Fruit fly (Drosophila melanogaster) whole organism, embryonic: ENCODE results near the gene dpr14.
A peak's percentile ranks its signal among the peaks of the same experiment; 100 is the strongest.

Experiments used
- Asciz ChIP-seq: fragments of 200-800 bp; sonication (Bioruptor generic); optimal IDR thresholded peaks from 2 replicates; lab custom pipeline; 2017; ENCODE audit warnings: missing biosample characterization, mild to moderate bottlenecking, missing genetic modification characterization, missing genetic modification reagents
- CG10267 ChIP-seq: fragments of 200-800 bp; sonication (Bioruptor generic); optimal IDR thresholded peaks from 2 replicates; lab custom pipeline; 2018; ENCODE audit warnings: missing biosample characterization, mild to moderate bottlenecking, missing genetic modification characterization, moderate library complexity
- CG10274 ChIP-seq: fragments of 200-800 bp; sonication (Bioruptor generic); optimal IDR thresholded peaks from 3 replicates; lab custom pipeline; 2017; ENCODE audit warnings: missing biosample characterization, mild to moderate bottlenecking, missing genetic modification characterization
- CG10543 ChIP-seq: fragments of 200-800 bp; sonication (Bioruptor generic); optimal IDR thresholded peaks from 3 replicates; lab custom pipeline; 2017; ENCODE audit warnings: missing biosample characterization, mild to moderate bottlenecking, missing genetic modification characterization, moderate library complexity
- CG12219 ChIP-seq: fragments of 200-800 bp; sonication (Bioruptor generic); optimal IDR thresholded peaks from 3 replicates; lab custom pipeline; 2018; ENCODE audit warnings: missing biosample characterization, mild to moderate bottlenecking, missing genetic modification characterization
- CG12744 ChIP-seq: fragments of 200-800 bp; sonication (Bioruptor generic); optimal IDR thresholded peaks from 2 replicates; lab custom pipeline; 2016; ENCODE audit warnings: missing biosample characterization, missing genetic modification characterization
- CG13287 ChIP-seq: fragments of 200-800 bp; sonication (Bioruptor generic); IDR thresholded peaks from 2 replicates; pipeline ENCODE4 v1.3.6; 2022; ENCODE audit warnings: missing biosample characterization, missing genetic modification characterization; ENCODE audit not compliant: partially characterized antibody
- CG14860 ChIP-seq: fragments of 200-800 bp; sonication (Bioruptor generic); IDR thresholded peaks from 3 replicates; pipeline ENCODE4 v1.3.6; 2022; ENCODE audit warnings: missing biosample characterization, missing genetic modification characterization; ENCODE audit not compliant: partially characterized antibody
- CG15011 ChIP-seq: fragments of 200-800 bp; sonication (Bioruptor generic); optimal IDR thresholded peaks from 3 replicates; lab custom pipeline; 2018; ENCODE audit warnings: missing biosample characterization, mild to moderate bottlenecking, missing genetic modification characterization
- CG1603 ChIP-seq: fragments of 200-800 bp; sonication (Bioruptor generic); optimal IDR thresholded peaks from 2 replicates; lab custom pipeline; 2019; ENCODE audit warnings: missing biosample characterization, mild to moderate bottlenecking, missing genetic modification characterization, moderate library complexity
- CG3163 ChIP-seq: fragments of 200-800 bp; sonication (Bioruptor generic); optimal IDR thresholded peaks from 3 replicates; lab custom pipeline; 2016; ENCODE audit warnings: missing biosample characterization, missing genetic modification characterization
- CG33557 ChIP-seq: fragments of 200-800 bp; sonication (Bioruptor generic); optimal IDR thresholded peaks from 2 replicates; lab custom pipeline; 2019; ENCODE audit warnings: missing biosample characterization, mild to moderate bottlenecking, missing genetic modification characterization, moderate library complexity
- CG6683 ChIP-seq: fragments of 200-800 bp; sonication (Bioruptor generic); optimal IDR thresholded peaks from 2 replicates; lab custom pipeline; 2017; ENCODE audit warnings: missing biosample characterization, mild to moderate bottlenecking, missing genetic modification characterization, missing genetic modification reagents
- CG6813 ChIP-seq: fragments of 200-800 bp; sonication (Bioruptor generic); optimal IDR thresholded peaks from 2 replicates; lab custom pipeline; 2017; ENCODE audit warnings: missing biosample characterization, missing genetic modification characterization, mild to moderate bottlenecking, moderate library complexity, missing genetic modification reagents
- CG7372 ChIP-seq: fragments of 200-800 bp; sonication (Bioruptor generic); IDR thresholded peaks from 2 replicates; pipeline ENCODE4 v1.3.6; 2022; ENCODE audit warnings: missing biosample characterization, missing genetic modification characterization
- CG7786 ChIP-seq: fragments of 200-800 bp; sonication (Bioruptor generic); optimal IDR thresholded peaks from 2 replicates; lab custom pipeline; 2016; ENCODE audit warnings: missing biosample characterization, missing genetic modification characterization
- CG8281 ChIP-seq: fragments of 200-800 bp; sonication (Bioruptor generic); optimal IDR thresholded peaks from 2 replicates; lab custom pipeline; 2018; ENCODE audit warnings: missing biosample characterization, mild to moderate bottlenecking, missing genetic modification characterization, moderate library complexity
- CG8388 ChIP-seq: fragments of 200-800 bp; sonication (Bioruptor generic); optimal IDR thresholded peaks from 2 replicates; lab custom pipeline; 2019; ENCODE audit warnings: missing biosample characterization, mild to moderate bottlenecking, missing genetic modification characterization, moderate library complexity
- CG8765 ChIP-seq: fragments of 200-800 bp; sonication (Bioruptor generic); IDR thresholded peaks from 2 replicates; pipeline ENCODE4 v1.3.6; 2022; ENCODE audit warnings: missing biosample characterization, missing genetic modification characterization
- CG9609 ChIP-seq: fragments of 200-800 bp; sonication (Bioruptor generic); optimal IDR thresholded peaks from 3 replicates; lab custom pipeline; 2016; ENCODE audit warnings: missing biosample characterization, missing genetic modification characterization
- CG9876 ChIP-seq: fragments of 200-800 bp; sonication (Bioruptor generic); optimal IDR thresholded peaks from 2 replicates; lab custom pipeline; 2016; ENCODE audit warnings: missing biosample characterization, missing genetic modification characterization
- CkIIα-i1 ChIP-seq: fragments of 200-800 bp; sonication (Bioruptor generic); IDR thresholded peaks from 2 replicates; pipeline ENCODE4 v1.3.6; 2022; ENCODE audit warnings: missing biosample characterization, missing genetic modification characterization
- Hr78 ChIP-seq, 2 experiments: fragments of 200-800 bp in 1 of 2; fragments of >200 bp in 1 of 2; sonication (Bioruptor generic) in 1 of 2; optimal IDR thresholded peaks; 2 replicates each; lab custom pipeline; 2017 to 2019; ENCODE audit warnings: missing biosample characterization in 2 of 2, missing genetic modification characterization in 2 of 2, mild to moderate bottlenecking in 1 of 2, moderate library complexity in 1 of 2
- Opbp ChIP-seq: fragments of 200-800 bp; sonication (Bioruptor generic); IDR thresholded peaks from 3 replicates; pipeline ENCODE4 v1.3.6; 2022; ENCODE audit warnings: missing biosample characterization, missing genetic modification characterization; ENCODE audit not compliant: partially characterized antibody
- Ravus ChIP-seq: fragments of 200-800 bp; sonication (Bioruptor generic); IDR thresholded peaks from 2 replicates; pipeline ENCODE4 v1.3.6; 2022; ENCODE audit warnings: missing biosample characterization, missing genetic modification characterization
- Rfx ChIP-seq: fragments of 200-800 bp; sonication (Bioruptor generic); IDR thresholded peaks from 2 replicates; pipeline ENCODE4 v1.3.6; 2022; ENCODE audit warnings: missing biosample characterization, missing genetic modification characterization
- Sox102F ChIP-seq: fragments of 200-800 bp; sonication (Bioruptor generic); optimal IDR thresholded peaks from 2 replicates; lab custom pipeline; 2018; ENCODE audit warnings: missing biosample characterization, mild to moderate bottlenecking, missing genetic modification characterization, moderate library complexity
- Usf ChIP-seq: fragments of 200-800 bp; sonication (Bioruptor generic); optimal IDR thresholded peaks from 2 replicates; lab custom pipeline; 2017; ENCODE audit warnings: missing genotype, missing biosample characterization, missing genetic modification characterization
- ac ChIP-seq: fragments of 200-800 bp; sonication (Bioruptor generic); optimal IDR thresholded peaks from 3 replicates; lab custom pipeline; 2017; ENCODE audit warnings: missing biosample characterization, mild to moderate bottlenecking, missing genetic modification characterization
- bbx ChIP-seq: fragments of 200-800 bp; sonication (Bioruptor generic); IDR thresholded peaks from 2 replicates; pipeline ENCODE4 v1.3.6; 2022; ENCODE audit warnings: missing biosample characterization, missing genetic modification characterization; ENCODE audit not compliant: partially characterized antibody
- chif ChIP-seq, 2 experiments: fragments of 200-800 bp; sonication (Bioruptor generic); optimal IDR thresholded peaks; 3 replicates each; lab custom pipeline; 2016; ENCODE audit warnings: missing biosample characterization in 2 of 2, missing genetic modification characterization in 2 of 2
- danr ChIP-seq: fragments of 200-800 bp; sonication (Bioruptor generic); IDR thresholded peaks from 2 replicates; pipeline ENCODE4 v1.3.6; 2022; ENCODE audit warnings: missing biosample characterization, missing genetic modification characterization
- en ChIP-seq: fragments of 200-800 bp; sonication (Bioruptor generic); optimal IDR thresholded peaks from 2 replicates; lab custom pipeline; 2016; ENCODE audit warnings: missing biosample characterization, missing genetic modification characterization
- fd3F ChIP-seq: fragments of 200-800 bp; sonication (Bioruptor generic); optimal IDR thresholded peaks from 2 replicates; lab custom pipeline; 2018; ENCODE audit warnings: missing biosample characterization, mild to moderate bottlenecking, missing genetic modification characterization, moderate library complexity
- gcm ChIP-seq: fragments of 200-800 bp; sonication (Bioruptor generic); optimal IDR thresholded peaks from 2 replicates; lab custom pipeline; 2019; ENCODE audit warnings: missing biosample characterization, mild to moderate bottlenecking, missing genetic modification characterization, moderate library complexity
- gsb ChIP-seq: fragments of 200-800 bp; sonication (Bioruptor generic); IDR thresholded peaks from 2 replicates; pipeline ENCODE4 v1.3.6; 2022; ENCODE audit warnings: missing biosample characterization, missing genetic modification characterization
- gt ChIP-seq: fragments of 200-800 bp; sonication (Bioruptor generic); IDR thresholded peaks from 2 replicates; pipeline ENCODE4 v1.3.6; 2022; ENCODE audit warnings: missing biosample characterization, missing genetic modification characterization
- insv ChIP-seq, 2 experiments: fragments of 200-800 bp; sonication (Bioruptor generic); optimal IDR thresholded peaks; 3 replicates each; lab custom pipeline; 2016 to 2018; ENCODE audit warnings: missing biosample characterization in 2 of 2, missing genetic modification characterization in 2 of 2
- jing ChIP-seq: fragments of 200-800 bp; sonication (Bioruptor generic); optimal IDR thresholded peaks from 2 replicates; lab custom pipeline; 2018; ENCODE audit warnings: missing biosample characterization, mild to moderate bottlenecking, missing genetic modification characterization
- kah ChIP-seq: fragments of 200-800 bp; sonication (Bioruptor generic); optimal IDR thresholded peaks from 2 replicates; lab custom pipeline; 2018; ENCODE audit warnings: missing biosample characterization, mild to moderate bottlenecking, missing genetic modification characterization
- knrl ChIP-seq: fragments of 200-800 bp; sonication (Bioruptor generic); IDR thresholded peaks from 3 replicates; pipeline ENCODE4 v1.3.6; 2022; ENCODE audit warnings: missing biosample characterization, missing genetic modification characterization; ENCODE audit not compliant: partially characterized antibody
- otp ChIP-seq: fragments of 200-800 bp; sonication (Bioruptor generic); IDR thresholded peaks from 3 replicates; pipeline ENCODE4, ENCODE4 v1.3.6; 2022; ENCODE audit warnings: missing biosample characterization, missing genetic modification characterization
- ranshi ChIP-seq: fragments of 200-800 bp; sonication (Bioruptor generic); IDR thresholded peaks from 2 replicates; pipeline ENCODE4 v1.3.6; 2022; ENCODE audit warnings: missing biosample characterization, missing genetic modification characterization
- sd ChIP-seq: fragments of 200-800 bp; sonication (Bioruptor generic); optimal IDR thresholded peaks from 3 replicates; lab custom pipeline; 2018; ENCODE audit warnings: missing biosample characterization, mild to moderate bottlenecking, missing genetic modification characterization, moderate library complexity
- sens ChIP-seq: fragments of 200-800 bp; sonication (Bioruptor generic); peaks from one replicate; lab custom pipeline; 2016; ENCODE audit warnings: missing biosample characterization, missing genetic modification characterization
- sr ChIP-seq: fragments of 200-800 bp; sonication (Bioruptor generic); IDR thresholded peaks from 3 replicates; pipeline ENCODE4 v1.3.6; 2022; ENCODE audit warnings: missing biosample characterization, missing genetic modification characterization
- tap ChIP-seq: fragments of 200-800 bp; optimal IDR thresholded peaks from 3 replicates; lab custom pipeline; 2019; ENCODE audit warnings: missing biosample characterization, mild to moderate bottlenecking, missing genetic modification characterization, moderate library complexity
- tx ChIP-seq: fragments of 200-800 bp; sonication (Bioruptor generic); optimal IDR thresholded peaks from 2 replicates; lab custom pipeline; 2016; ENCODE audit warnings: missing biosample characterization, missing genetic modification characterization
- vvl ChIP-seq: fragments of 200-800 bp; sonication (Bioruptor generic); IDR thresholded peaks from 2 replicates; pipeline ENCODE4 v1.3.6; 2022; ENCODE audit warnings: missing biosample characterization, missing genetic modification characterization

dpr14 gene

dm6 chrX:7933210-7933915 is 25.3 kb upstream of the dpr14 start, which contains the start of the genes Dhdds and RpS14a (continued):
- no peak for TF ChIP-seq tap (tag; lab: Kevin White, UChicago)
- peak; percentile 16 for TF ChIP-seq fd3F (GFP tag; lab: Kevin White, UChicago)
- TF ChIP-seq ranshi (GFP tag; lab: Robert Waterston, UW), result peak; percentile 8; the same call in 1 of the 2 replicates
- TF ChIP-seq chif (GFP tag; optimal IDR thresholded peaks at IDR 0.05; lab: Kevin White, UChicago), result peak; percentile 12 to 59
- no peak for TF ChIP-seq danr (GFP tag; lab: Robert Waterston, UW)
- peak; percentile 71 for TF ChIP-seq CG10267 (tag; lab: Kevin White, UChicago)
- peak; percentile 39; the same call in 1 of the 3 replicates for TF ChIP-seq otp
- peak; percentile 89 for TF ChIP-seq knrl
- TF ChIP-seq gcm (GFP tag; lab: Kevin White, UChicago), result peak; percentile 36
- peak; percentile 41 for TF ChIP-seq CG6813 (GFP tag; lab: Kevin White, UChicago)
- no peak for TF ChIP-seq gt (GFP tag; lab: Robert Waterston, UW)
- peak; percentile 25 for TF ChIP-seq CG7786
- TF ChIP-seq Hr78 (GFP tag; optimal IDR thresholded peaks at IDR 0.05; lab: Kevin White, UChicago), result no peak
- TF ChIP-seq sr (GFP tag; lab: Robert Waterston, UW), result no peak
- TF ChIP-seq CG3163 (GFP tag; lab: Kevin White, UChicago), result no peak
- TF ChIP-seq en (GFP tag; lab: Kevin White, UChicago), result peak; percentile 15
- TF ChIP-seq bbx (GFP tag; lab: Robert Waterston, UW), result peak; percentile 58
- TF ChIP-seq insv (GFP tag; optimal IDR thresholded peaks at IDR 0.05; lab: Kevin White, UChicago), result peak in 1 of 2 experiments; percentile 67
- TF ChIP-seq CG15011 (GFP tag; lab: Kevin White, UChicago), result peak; percentile 49
- no peak for TF ChIP-seq CG6683
- no peak for TF ChIP-seq CkIIα-i1 (GFP tag; lab: Robert Waterston, UW)
- TF ChIP-seq CG33557, result peak; percentile 63
- peak; percentile 65 for TF ChIP-seq CG10543
- TF ChIP-seq Asciz (GFP tag; lab: Kevin White, UChicago), result peak; percentile 43
- no peak for TF ChIP-seq CG12744 (GFP tag; lab: Kevin White, UChicago)
- TF ChIP-seq CG8281 (tag; lab: Kevin White, UChicago), result no peak
- TF ChIP-seq gsb, result no peak
- no peak for TF ChIP-seq tx (GFP tag; lab: Kevin White, UChicago)
- peak; percentile 53 for TF ChIP-seq Rfx (GFP tag; lab: Robert Waterston, UW)
- peak; percentile 40 for TF ChIP-seq CG1603 (tag; lab: Kevin White, UChicago)
- no peak for TF ChIP-seq ac (GFP tag; lab: Kevin White, UChicago)
- peak; percentile 17; the same call in 1 of the 2 replicates for TF ChIP-seq vvl (GFP tag; lab: Robert Waterston, UW)
- TF ChIP-seq sens (GFP tag; lab: Kevin White, UChicago), result peak; percentile 89
- TF ChIP-seq Opbp (GFP tag; lab: Robert Waterston, UW), result peak; percentile 68
- TF ChIP-seq CG8388 (GFP tag; lab: Kevin White, UChicago), result peak; percentile 45
- TF ChIP-seq CG9609 (GFP tag; lab: Kevin White, UChicago), result peak; percentile 41
- TF ChIP-seq CG7372 (GFP tag; lab: Robert Waterston, UW), result no peak
- no peak for TF ChIP-seq Sox102F (GFP tag; lab: Kevin White, UChicago)
- TF ChIP-seq sd (tag; lab: Kevin White, UChicago), result peak; percentile 9
- peak; percentile 44 for TF ChIP-seq Usf
- no peak for TF ChIP-seq Ravus (GFP tag; lab: Robert Waterston, UW)
- TF ChIP-seq kah (GFP tag; lab: Kevin White, UChicago), result peak; percentile 33
- no peak for TF ChIP-seq jing (GFP tag; lab: Kevin White, UChicago)
- peak; percentile 33 for TF ChIP-seq CG10274 (GFP tag; lab: Kevin White, UChicago)
- TF ChIP-seq CG12219 (GFP tag; lab: Kevin White, UChicago), result peak; percentile 28
- TF ChIP-seq CG13287, result peak; percentile 76
- TF ChIP-seq CG9876, result peak; percentile 41
- peak; percentile 48; the same call in 2 of the 3 replicates for TF ChIP-seq CG14860 (GFP tag; lab: Robert Waterston, UW)
- TF ChIP-seq CG8765 (GFP tag; lab: Robert Waterston, UW), result no peak
